Fruit fly (Drosophila melanogaster) whole organism, adult: Measurements from ENCODE around the gene CG10286.

Experiments used
- CG14711 ChIP-seq: fragments of 200-800 bp; sonication (Bioruptor generic); optimal IDR thresholded peaks from 2 replicates; lab custom pipeline; 2018; ENCODE audit warnings: missing biosample characterization, mild to moderate bottlenecking, missing genetic modification characterization, moderate library complexity
- CG33017 ChIP-seq: fragments of 200-800 bp; sonication (Bioruptor generic); optimal IDR thresholded peaks from 2 replicates; lab custom pipeline; 2018; ENCODE audit warnings: missing biosample characterization, mild to moderate bottlenecking, missing genetic modification characterization, moderate library complexity
- Crg-1 ChIP-seq: fragments of 200-800 bp; sonication (Bioruptor generic); optimal IDR thresholded peaks from 2 replicates; lab custom pipeline; 2016; ENCODE audit warnings: missing biosample characterization, missing genetic modification characterization
- cnc ChIP-seq, 2 experiments: fragments of >200 bp; optimal IDR thresholded peaks; 2 replicates each; lab custom pipeline; 2017
- pad ChIP-seq: fragments of 200-800 bp; sonication (Bioruptor generic); optimal IDR thresholded peaks from 3 replicates; lab custom pipeline; 2017; ENCODE audit warnings: missing biosample characterization, missing genetic modification characterization, mild to moderate bottlenecking, moderate library complexity, missing genetic modification reagents
- tj ChIP-seq: fragments of 200-800 bp; sonication (Bioruptor generic); optimal IDR thresholded peaks from 3 replicates; lab custom pipeline; 2017; ENCODE audit warnings: missing biosample characterization, mild to moderate bottlenecking, missing genetic modification characterization, moderate library complexity
- toe ChIP-seq: fragments of 200-800 bp; sonication (Bioruptor generic); optimal IDR thresholded peaks from 2 replicates; lab custom pipeline; 2016; ENCODE audit warnings: missing biosample characterization, missing genetic modification characterization

dm6 chr3R:6341668-6342067, 27.1 kb upstream of the CG10286 start, which contains the start of gene CG17917:
- no peak for TF ChIP-seq Crg-1 (GFP tag; lab: Kevin White, UChicago)
- no peak for TF ChIP-seq CG14711 (tag; lab: Kevin White, UChicago)
- no peak for TF ChIP-seq toe
- no peak for TF ChIP-seq pad (GFP tag; lab: Kevin White, UChicago)
- no peak for TF ChIP-seq cnc (optimal IDR thresholded peaks at IDR 0.05; lab: Kevin White, UChicago)
- no peak for TF ChIP-seq tj (GFP tag; lab: Kevin White, UChicago)
- no peak for TF ChIP-seq CG33017 (tag; lab: Kevin White, UChicago)
